Worm (Caenorhabditis elegans): ENCODE measurements around the gene lite-1.

The lite-1 gene

ce11 chrX:6274270-6274669 is 43.7 kb upstream of the lite-1 start:
- no peak for TF ChIP-seq lim-7 (GFP tag; IDR thresholded peaks at IDR 0.05)
- peak; percentile 96 for TF ChIP-seq nhr-28 (tag; optimal IDR thresholded peaks at IDR 0.05)
- TF ChIP-seq hlh-11 (tag; optimal IDR thresholded peaks at IDR 0.05): peak; percentile 70
- TF ChIP-seq unc-130 (GFP tag; optimal IDR thresholded peaks at IDR 0.05): no peak
- TF ChIP-seq tra-1 (GFP tag; IDR thresholded peaks at IDR 0.05): no peak; the same call in 1 of the 2 replicates
- TF ChIP-seq nhr-25 (tag; optimal IDR thresholded peaks at IDR 0.05; ENCODE audit: borderline replicate concordance, insufficient read depth): no peak
- no peak for TF ChIP-seq Y5F2A.4 (GFP tag; optimal IDR thresholded peaks at IDR 0.05)
- no peak for TF ChIP-seq aly-2 (tag; optimal IDR thresholded peaks at IDR 0.05)
- TF ChIP-seq mep-1 (tag; optimal IDR thresholded peaks at IDR 0.05): peak; percentile 52
- TF ChIP-seq daf-16 (GFP tag; optimal IDR thresholded peaks at IDR 0.05): no peak
- TF ChIP-seq daf-16 (tag; optimal IDR thresholded peaks at IDR 0.05): peak; percentile 77
- TF ChIP-seq F37D6.2 (tag; optimal IDR thresholded peaks at IDR 0.05): no peak
- TF ChIP-seq Y75B8A.6 (GFP tag; IDR thresholded peaks at IDR 0.05): no peak
- no peak for TF ChIP-seq R02D3.7 (tag; optimal IDR thresholded peaks at IDR 0.05)
- no peak for TF ChIP-seq arid-1 (GFP tag; conservative IDR thresholded peaks at IDR 0.05)
- no peak for TF ChIP-seq lin-1 (GFP tag; IDR thresholded peaks at IDR 0.05)
- TF ChIP-seq F10B5.3 (tag; optimal IDR thresholded peaks at IDR 0.05): no peak
- TF ChIP-seq daf-8 (GFP tag; IDR thresholded peaks at IDR 0.05): no peak
- no peak for TF ChIP-seq ces-1 (GFP tag; optimal IDR thresholded peaks at IDR 0.05)
- peak; percentile 68 for TF ChIP-seq dmd-6 (GFP tag; IDR thresholded peaks at IDR 0.05)
- no peak for TF ChIP-seq ceh-62 (tag; optimal IDR thresholded peaks at IDR 0.05)
- no peak for TF ChIP-seq lin-29 (GFP tag; IDR thresholded peaks at IDR 0.05)
- TF ChIP-seq mdt-29 (GFP tag; IDR thresholded peaks at IDR 0.05): 0 out of 2 replicates have a peak, but pooled peaks have one; percentile 9
- TF ChIP-seq nhr-102 (tag; optimal IDR thresholded peaks at IDR 0.05): peak; percentile 30
- no peak for TF ChIP-seq F26F4.8 (GFP tag; conservative IDR thresholded peaks at IDR 0.05)
- TF ChIP-seq pha-4 (GFP tag; IDR thresholded peaks at IDR 0.05): peak; percentile 10; the same call in 1 of the 2 replicates
- TF ChIP-seq pha-4 (tag; optimal IDR thresholded peaks at IDR 0.05): no peak
- no peak for TF ChIP-seq T20F7.1 (GFP tag; optimal IDR thresholded peaks at IDR 0.05)
- peak; percentile 88 for TF ChIP-seq dve-1 (tag; optimal IDR thresholded peaks at IDR 0.05; ENCODE audit: insufficient read depth)
- TF ChIP-seq egl-43 (GFP tag; IDR thresholded peaks at IDR 0.05): no peak
- TF ChIP-seq madf-9 (GFP tag; conservative IDR thresholded peaks at IDR 0.05): no peak
- TF ChIP-seq hmg-1.1 (GFP tag; IDR thresholded peaks at IDR 0.05): no peak
- TF ChIP-seq dpl-1 (GFP tag; optimal IDR thresholded peaks at IDR 0.05): no peak
- no peak for TF ChIP-seq saeg-2 (GFP tag; IDR thresholded peaks at IDR 0.05)
- no peak for TF ChIP-seq D1046.2 (GFP tag; IDR thresholded peaks at IDR 0.05)
- no peak for TF ChIP-seq egl-27 (tag; optimal IDR thresholded peaks at IDR 0.05)
- TF ChIP-seq zip-2 (tag; optimal IDR thresholded peaks at IDR 0.05): no peak
- no peak for TF ChIP-seq duxl-1 (tag; optimal IDR thresholded peaks at IDR 0.05; ENCODE audit: poor library complexity)
- TF ChIP-seq sdz-12 (GFP tag; optimal IDR thresholded peaks at IDR 0.05): no peak
- TF ChIP-seq ceh-44 (GFP tag; IDR thresholded peaks at IDR 0.05): no peak
- TF ChIP-seq ceh-20 (GFP tag; IDR thresholded peaks at IDR 0.05): no peak
- peak; percentile 56 for TF ChIP-seq ztf-7 (tag; optimal IDR thresholded peaks at IDR 0.05)
- TF ChIP-seq dmd-9 (GFP tag; IDR thresholded peaks at IDR 0.05): no peak
- TF ChIP-seq nhr-111 (GFP tag; optimal IDR thresholded peaks at IDR 0.05): no peak
- no peak for TF ChIP-seq nhr-11 (tag; optimal IDR thresholded peaks at IDR 0.05)
- TF ChIP-seq F44E2.7 (GFP tag; IDR thresholded peaks at IDR 0.05): no peak
- TF ChIP-seq skn-1 (tag; optimal IDR thresholded peaks at IDR 0.05): no peak
- TF ChIP-seq hlh-30 (tag; optimal IDR thresholded peaks at IDR 0.05; ENCODE audit: insufficient read depth): peak; percentile 53
- no peak for TF ChIP-seq spr-1 (tag; optimal IDR thresholded peaks at IDR 0.05)
- TF ChIP-seq php-3 (GFP tag; IDR thresholded peaks at IDR 0.05): peak; percentile 67
- no peak for TF ChIP-seq attf-4 (tag; optimal IDR thresholded peaks at IDR 0.05)
- no peak for TF ChIP-seq lin-38 (GFP tag; IDR thresholded peaks at IDR 0.05)

Data from whole organism, L4 larva.